Worm (Caenorhabditis elegans): Measurements from ENCODE around the gene rike-1.
A peak's percentile ranks its signal among the peaks of the same experiment; 100 is the strongest.

The rike-1 gene

DNA sequence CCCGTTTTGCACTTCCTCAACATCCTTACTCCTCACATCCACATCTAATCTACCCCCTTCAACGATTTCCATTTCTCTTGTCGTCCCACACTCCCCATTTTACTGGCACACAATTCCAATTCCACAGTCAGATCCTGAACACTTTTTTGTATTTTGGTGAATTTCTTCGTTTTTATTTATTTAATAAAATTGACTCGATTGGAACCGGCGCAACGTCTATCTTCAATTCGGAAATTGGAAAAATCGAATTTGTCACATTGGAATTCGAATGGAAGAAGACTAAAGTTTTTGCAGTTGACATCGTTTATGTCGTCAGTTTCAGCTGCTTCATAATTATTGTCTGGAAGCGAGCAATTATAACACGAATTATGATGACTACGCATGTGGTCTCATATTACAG lies 18.5 kb downstream of the rike-1 start:
- no peak for TF ChIP-seq mdl-1 (tag; optimal IDR thresholded peaks at IDR 0.05)
- TF ChIP-seq gmeb-1 (tag; optimal IDR thresholded peaks at IDR 0.05): no peak
- no peak for TF ChIP-seq Y55F3AM.14 (GFP tag; optimal IDR thresholded peaks at IDR 0.05)
- no peak for TF ChIP-seq alr-1 (tag; optimal IDR thresholded peaks at IDR 0.05)
- no peak for TF ChIP-seq elt-3 (tag; optimal IDR thresholded peaks at IDR 0.05)
- no peak for TF ChIP-seq sem-4 (tag; optimal IDR thresholded peaks at IDR 0.05)
- no peak for TF ChIP-seq dmd-4 (tag; optimal IDR thresholded peaks at IDR 0.05)
- no peak for TF ChIP-seq unc-39 (tag; optimal IDR thresholded peaks at IDR 0.05)
- no peak for TF ChIP-seq ama-1 (optimal IDR thresholded peaks at IDR 0.05)
- TF ChIP-seq F13H6.1 (tag; optimal IDR thresholded peaks at IDR 0.05): no peak
- no peak for TF ChIP-seq ztf-1 (GFP tag; conservative IDR thresholded peaks at IDR 0.05)
- no peak for TF ChIP-seq nhr-77 (tag; optimal IDR thresholded peaks at IDR 0.05)
- TF ChIP-seq nhr-10 (tag; optimal IDR thresholded peaks at IDR 0.05): no peak
- no peak for TF ChIP-seq R02D3.7 (tag; optimal IDR thresholded peaks at IDR 0.05)
- TF ChIP-seq ztf-11 (tag; optimal IDR thresholded peaks at IDR 0.05): no peak
- TF ChIP-seq nhr-11 (tag; optimal IDR thresholded peaks at IDR 0.05): no peak
- TF ChIP-seq lin-13 (GFP tag; optimal IDR thresholded peaks at IDR 0.05): no peak
- TF ChIP-seq nhr-237 (tag; optimal IDR thresholded peaks at IDR 0.05): no peak
- no peak for TF ChIP-seq egl-27 (tag; optimal IDR thresholded peaks at IDR 0.05)

DNA sequence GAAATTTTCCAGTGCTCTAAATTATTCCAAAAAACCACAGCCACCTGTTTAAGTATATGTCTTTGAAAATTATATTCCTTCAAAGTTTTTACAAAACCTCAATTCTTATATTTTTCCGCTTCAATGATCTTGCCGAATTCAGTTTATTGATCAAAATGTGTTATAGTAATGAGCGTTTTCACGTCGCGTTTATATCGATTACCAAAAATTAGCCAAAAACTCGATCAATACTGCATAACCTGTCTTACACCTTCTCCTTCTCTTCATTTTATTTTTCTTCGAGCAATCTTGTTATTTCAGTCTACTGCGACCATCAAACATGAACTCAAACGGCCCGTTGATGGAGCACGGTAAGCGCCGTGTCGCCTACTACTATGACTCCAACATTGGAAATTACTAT lies 20.6 kb downstream of the rike-1 start, which contains the start of gene hda-1:
hda-1 (plus strand) TSS at position 301 of the 400 bp plus-strand sequence.
- TF ChIP-seq mdl-1 (tag; optimal IDR thresholded peaks at IDR 0.05): no peak
- no peak for TF ChIP-seq F13H6.1 (tag; optimal IDR thresholded peaks at IDR 0.05)
- TF ChIP-seq ztf-4 (tag; optimal IDR thresholded peaks at IDR 0.05): no peak
- TF ChIP-seq elt-3 (tag; optimal IDR thresholded peaks at IDR 0.05): no peak
- no peak for TF ChIP-seq fos-1 (tag; optimal IDR thresholded peaks at IDR 0.05)
- no peak for TF ChIP-seq unc-55 (GFP tag; optimal IDR thresholded peaks at IDR 0.05)
- TF ChIP-seq zag-1 (tag; optimal IDR thresholded peaks at IDR 0.05): no peak
- no peak for TF ChIP-seq mab-5 (tag; optimal IDR thresholded peaks at IDR 0.05)
- TF ChIP-seq nhr-77 (tag; optimal IDR thresholded peaks at IDR 0.05): no peak
- no peak for TF ChIP-seq skn-1 (tag; optimal IDR thresholded peaks at IDR 0.05)

DNA sequence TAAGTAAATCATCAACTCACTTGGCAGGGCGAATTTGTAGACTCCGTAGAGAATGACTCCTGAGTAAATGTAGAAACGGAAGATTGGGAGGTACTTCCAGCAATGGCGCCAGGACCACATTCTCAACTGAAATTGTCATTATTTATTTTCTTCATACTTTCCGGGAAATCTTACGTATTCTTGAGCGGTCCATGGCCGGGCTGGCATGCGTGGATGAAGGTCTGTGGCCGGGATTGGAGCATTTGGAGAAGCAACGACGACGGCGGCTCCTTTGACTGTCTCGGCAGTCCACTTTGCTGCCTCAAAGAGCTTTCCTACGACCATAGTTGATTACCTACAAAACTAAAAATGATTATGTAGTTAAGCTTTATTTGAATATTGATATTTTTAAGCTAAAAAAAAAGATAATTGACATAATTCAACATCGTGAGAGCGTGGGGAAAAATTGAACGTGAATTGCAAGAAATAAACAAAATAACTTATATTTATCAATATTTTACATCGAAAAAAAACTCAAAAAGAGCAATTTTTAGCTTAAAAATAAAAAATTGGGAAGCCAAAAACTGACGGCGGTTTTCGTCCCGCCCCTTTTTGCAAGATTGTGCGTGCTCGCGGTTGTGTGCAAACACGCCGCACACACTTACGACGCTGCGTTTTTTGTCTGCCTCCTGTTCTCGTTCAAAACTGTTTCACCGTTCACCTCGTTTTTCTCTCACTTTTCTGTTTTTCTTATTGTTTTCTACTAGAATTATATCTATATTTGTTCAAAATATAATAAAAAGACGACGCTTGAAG lies 21.7 kb downstream of the rike-1 start, which contains the start of gene ril-1:
ril-1 (minus strand) TSS at position 342 of the 795 bp plus-strand sequence.
- TF ChIP-seq lsy-2 (tag; optimal IDR thresholded peaks at IDR 0.05) (peak in 1 of 2 experiments; percentile 52), blmp-1 (tag; optimal IDR thresholded peaks at IDR 0.05; ENCODE audit: insufficient read depth) (no peak), nhr-6 (tag; optimal IDR thresholded peaks at IDR 0.05) (no peak), zag-1 (tag; optimal IDR thresholded peaks at IDR 0.05) (no peak), nhr-21 (tag; optimal IDR thresholded peaks at IDR 0.05) (peak; percentile 10), unc-55 (GFP tag; optimal IDR thresholded peaks at IDR 0.05) (peak; percentile 74), sma-9 (GFP tag; optimal IDR thresholded peaks at IDR 0.05) (no peak), sma-9 (tag; optimal IDR thresholded peaks at IDR 0.05) (no peak), R02D3.7 (tag; optimal IDR thresholded peaks at IDR 0.05) (no peak), crh-2 (tag; optimal IDR thresholded peaks at IDR 0.05) (peak; percentile 27), alr-1 (tag; optimal IDR thresholded peaks at IDR 0.05) (no peak), egl-27 (tag; optimal IDR thresholded peaks at IDR 0.05) (no peak), nhr-12 (tag; optimal IDR thresholded peaks at IDR 0.05) (no peak), mbf-1 (tag; optimal IDR thresholded peaks at IDR 0.05) (no peak), nhr-129 (tag; optimal IDR thresholded peaks at IDR 0.05) (peak; percentile 34), elt-1 (tag; optimal IDR thresholded peaks at IDR 0.05) (no peak), peb-1 (tag; optimal IDR thresholded peaks at IDR 0.05) (no peak), mdl-1 (tag; optimal IDR thresholded peaks at IDR 0.05) (no peak), ztf-11 (tag; optimal IDR thresholded peaks at IDR 0.05) (no peak), ceh-16 (tag; optimal IDR thresholded peaks at IDR 0.05) (no peak), F13H6.1 (tag; optimal IDR thresholded peaks at IDR 0.05) (peak; percentile 34), lin-11 (tag; optimal IDR thresholded peaks at IDR 0.05) (no peak), ama-1 (optimal IDR thresholded peaks at IDR 0.05) (no peak), aly-2 (tag; optimal IDR thresholded peaks at IDR 0.05) (no peak), ZK546.5 (tag; optimal IDR thresholded peaks at IDR 0.05) (no peak), C34F6.9 (tag; optimal IDR thresholded peaks at IDR 0.05) (peak; percentile 23), nhr-11 (tag; optimal IDR thresholded peaks at IDR 0.05) (no peak), nhr-10 (tag; optimal IDR thresholded peaks at IDR 0.05) (no peak), dmd-4 (tag; optimal IDR thresholded peaks at IDR 0.05) (no peak), elt-3 (tag; optimal IDR thresholded peaks at IDR 0.05) (no peak), ztf-4 (tag; optimal IDR thresholded peaks at IDR 0.05) (no peak), lin-13 (GFP tag; optimal IDR thresholded peaks at IDR 0.05) (peak; percentile 20), snpc-4 (tag; optimal IDR thresholded peaks at IDR 0.05) (peak; percentile 16), mab-5 (tag; optimal IDR thresholded peaks at IDR 0.05) (no peak), sem-4 (tag; optimal IDR thresholded peaks at IDR 0.05) (no peak), ceh-82 (tag; optimal IDR thresholded peaks at IDR 0.05) (no peak), sma-3 (GFP tag; optimal IDR thresholded peaks at IDR 0.05) (peak; percentile 47), nhr-237 (tag; optimal IDR thresholded peaks at IDR 0.05) (no peak), nhr-77 (tag; optimal IDR thresholded peaks at IDR 0.05) (no peak), ztf-1 (GFP tag; conservative IDR thresholded peaks at IDR 0.05) (no peak), nhr-23 (tag; optimal IDR thresholded peaks at IDR 0.05) (no peak), lin-39 (tag; optimal IDR thresholded peaks at IDR 0.05) (no peak)

All from whole organism, L2 larva.